Worm (Caenorhabditis elegans) whole organism, L3 larva: ENCODE measurements around the gene ergo-1.

Source experiments
- R02D3.7 ChIP-seq: fragments of 150-350 bp; optimal IDR thresholded peaks from 2 replicates; lab custom pipeline; 2014; ENCODE audit warnings: missing biosample characterization, missing genetic modification characterization
- ZK546.5 ChIP-seq: sonication (generic microtip); optimal IDR thresholded peaks from 2 replicates; lab custom pipeline; 2017; ENCODE audit warnings: missing biosample characterization, missing genetic modification characterization
- aly-2 ChIP-seq: fragments of 150-350 bp; optimal IDR thresholded peaks from 2 replicates; lab custom pipeline; 2014; ENCODE audit warnings: missing biosample characterization, missing genetic modification characterization
- ama-1 ChIP-seq: fragments of 150-350 bp; optimal IDR thresholded peaks from 2 replicates; lab custom pipeline; 2018
- ceh-28 ChIP-seq: fragments of 150-350 bp; optimal IDR thresholded peaks from 2 replicates; lab custom pipeline; 2014; ENCODE audit warnings: missing biosample characterization, missing genetic modification reagents, missing genetic modification characterization
- ceh-82 ChIP-seq: fragments of 150-350 bp; optimal IDR thresholded peaks from 2 replicates; lab custom pipeline; 2014; ENCODE audit warnings: missing biosample characterization, missing genetic modification characterization
- ceh-9 ChIP-seq: sonication (generic microtip); optimal IDR thresholded peaks from 2 replicates; lab custom pipeline; 2018; ENCODE audit warnings: missing biosample characterization, missing genetic modification characterization
- daf-12 ChIP-seq: fragments of 150-350 bp; optimal IDR thresholded peaks from 2 replicates; lab custom pipeline; 2014; ENCODE audit warnings: missing biosample characterization, missing genetic modification reagents, missing genetic modification characterization
- egl-27 ChIP-seq: sonication (generic microtip); optimal IDR thresholded peaks from 4 replicates; lab custom pipeline; 2017; ENCODE audit warnings: missing biosample characterization, missing genetic modification reagents, missing genetic modification characterization
- egl-5 ChIP-seq: fragments of 150-350 bp; optimal IDR thresholded peaks from 2 replicates; lab custom pipeline; 2017; ENCODE audit warnings: missing biosample characterization, missing genetic modification reagents, missing genetic modification characterization, inconsistent platforms
- elt-1 ChIP-seq: fragments of 150-350 bp; optimal IDR thresholded peaks from 2 replicates; lab custom pipeline; 2014; ENCODE audit warnings: missing biosample characterization, missing genetic modification characterization
- elt-2 ChIP-seq: sonication (generic microtip); optimal IDR thresholded peaks from 2 replicates; lab custom pipeline; 2016; ENCODE audit warnings: missing genetic modification reagents, mild to moderate bottlenecking, missing genetic modification characterization, missing compliant biosample characterization
- elt-3 ChIP-seq, 3 experiments: fragments of 150-350 bp in 1 of 3; sonication (generic microtip) in 2 of 3; optimal IDR thresholded peaks; 2 replicates in 2 of 3; 4 replicates in 1 of 3; lab custom pipeline; 2014 to 2017; ENCODE audit warnings: missing biosample characterization in 3 of 3, missing genetic modification characterization in 3 of 3
- eor-1 ChIP-seq, 2 experiments: fragments of 150-350 bp; optimal IDR thresholded peaks; 2 replicates each; lab custom pipeline; 2014 to 2018; ENCODE audit warnings: missing biosample characterization in 2 of 2, missing genetic modification characterization in 2 of 2
- fkh-10 ChIP-seq: sonication (generic microtip); optimal IDR thresholded peaks from 2 replicates; lab custom pipeline; 2017; ENCODE audit warnings: missing biosample characterization, missing genetic modification reagents, missing genetic modification characterization
- lin-15B ChIP-seq: fragments of 150-350 bp; optimal IDR thresholded peaks from 2 replicates; lab custom pipeline; 2014; ENCODE audit warnings: missing biosample characterization, missing genetic modification characterization
- lin-39 ChIP-seq: fragments of 150-350 bp; optimal IDR thresholded peaks from 2 replicates; lab custom pipeline; 2018; ENCODE audit warnings: missing biosample characterization, missing genetic modification reagents, missing genetic modification characterization
- lsy-12 ChIP-seq: sonication (generic microtip); optimal IDR thresholded peaks from 2 replicates; lab custom pipeline; 2016; ENCODE audit warnings: mild to moderate bottlenecking, missing genetic modification characterization, missing compliant biosample characterization
- mdl-1 ChIP-seq: fragments of 150-350 bp; optimal IDR thresholded peaks from 2 replicates; lab custom pipeline; 2014; ENCODE audit warnings: missing biosample characterization, missing genetic modification characterization
- mml-1 ChIP-seq: fragments of 150-350 bp; sonication (generic microtip); optimal IDR thresholded peaks from 3 replicates; lab custom pipeline; 2014; ENCODE audit warnings: missing biosample characterization, missing genetic modification characterization
- nfya-1 ChIP-seq: sonication (generic microtip); optimal IDR thresholded peaks from 2 replicates; lab custom pipeline; 2017; ENCODE audit warnings: missing genetic modification characterization, mild to moderate bottlenecking, missing compliant biosample characterization, antibody characterized with exemption, moderate library complexity; ENCODE audit not compliant: insufficient read depth
- nhr-11 ChIP-seq: fragments of 150-350 bp; optimal IDR thresholded peaks from 2 replicates; lab custom pipeline; 2014; ENCODE audit warnings: missing biosample characterization, missing genetic modification characterization
- nhr-23 ChIP-seq: fragments of 150-350 bp; optimal IDR thresholded peaks from 2 replicates; lab custom pipeline; 2014; ENCODE audit warnings: missing biosample characterization, missing genetic modification reagents, missing genetic modification characterization
- nhr-25 ChIP-seq: sonication (generic microtip); optimal IDR thresholded peaks from 2 replicates; lab custom pipeline; 2017; ENCODE audit warnings: missing biosample characterization, missing genetic modification characterization
- nhr-28 ChIP-seq: fragments of 150-350 bp; optimal IDR thresholded peaks from 2 replicates; lab custom pipeline; 2014; ENCODE audit warnings: missing biosample characterization, missing genetic modification characterization
- nhr-77 ChIP-seq: fragments of 150-350 bp; optimal IDR thresholded peaks from 2 replicates; lab custom pipeline; 2014; ENCODE audit warnings: missing biosample characterization, missing genetic modification characterization
- pha-4 ChIP-seq: fragments of 150-350 bp; optimal IDR thresholded peaks from 2 replicates; lab custom pipeline; 2014; ENCODE audit warnings: missing biosample characterization, missing genetic modification reagents, missing genetic modification characterization
- pqm-1 ChIP-seq: fragments of 150-350 bp; optimal IDR thresholded peaks from 2 replicates; lab custom pipeline; 2017; ENCODE audit warnings: missing biosample characterization, missing genetic modification characterization, inconsistent platforms
- sea-2 ChIP-seq: fragments of 150-350 bp; sonication (generic microtip); optimal IDR thresholded peaks from 4 replicates; lab custom pipeline; 2014; ENCODE audit warnings: missing biosample characterization, missing genetic modification reagents, missing genetic modification characterization
- skn-1 ChIP-seq: fragments of 150-350 bp; optimal IDR thresholded peaks from 2 replicates; lab custom pipeline; 2014; ENCODE audit warnings: missing biosample characterization, missing genetic modification characterization
- tbx-2 ChIP-seq: sonication (generic microtip); optimal IDR thresholded peaks from 2 replicates; lab custom pipeline; 2016; ENCODE audit warnings: mild to moderate bottlenecking, missing genetic modification characterization, missing compliant biosample characterization
- unc-62 ChIP-seq: fragments of 150-350 bp; sonication (generic microtip); optimal IDR thresholded peaks from 4 replicates; lab custom pipeline; 2014; ENCODE audit warnings: missing biosample characterization, missing genetic modification reagents, missing genetic modification characterization
- ztf-11 ChIP-seq: fragments of 150-350 bp; optimal IDR thresholded peaks from 2 replicates; lab custom pipeline; 2014; ENCODE audit warnings: missing biosample characterization, missing genetic modification characterization
- ztf-4 ChIP-seq: fragments of 150-350 bp; optimal IDR thresholded peaks from 2 replicates; lab custom pipeline; 2014; ENCODE audit warnings: missing biosample characterization, missing genetic modification characterization

ergo-1 gene

DNA sequence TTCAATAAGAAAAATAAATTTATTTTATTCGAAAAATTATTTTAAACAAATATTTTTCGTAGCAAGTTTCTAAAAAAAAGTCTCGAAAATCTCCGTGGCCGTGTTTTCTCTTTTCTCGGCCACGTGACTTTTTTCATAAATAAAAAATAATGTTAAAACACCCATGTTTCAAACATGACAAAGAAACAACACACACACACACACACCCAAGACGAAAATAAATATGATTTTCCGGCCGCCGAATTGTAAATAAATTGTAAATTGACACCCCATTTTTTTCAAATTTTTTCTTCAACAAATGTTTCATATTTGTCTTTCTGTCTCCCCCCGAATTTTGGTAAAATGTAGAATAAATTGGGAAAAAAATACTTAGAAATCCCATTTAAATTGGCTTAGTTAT, 30.8 kb upstream of the ergo-1 start:
- TF ChIP-seq fkh-10 (GFP tag; lab: Kevin White, UChicago), result no peak
- TF ChIP-seq pha-4 (tag; lab: Kevin White, UChicago), result peak; percentile 88
- no peak for TF ChIP-seq lin-39
- TF ChIP-seq, all 47 proteins: peak for 1

DNA sequence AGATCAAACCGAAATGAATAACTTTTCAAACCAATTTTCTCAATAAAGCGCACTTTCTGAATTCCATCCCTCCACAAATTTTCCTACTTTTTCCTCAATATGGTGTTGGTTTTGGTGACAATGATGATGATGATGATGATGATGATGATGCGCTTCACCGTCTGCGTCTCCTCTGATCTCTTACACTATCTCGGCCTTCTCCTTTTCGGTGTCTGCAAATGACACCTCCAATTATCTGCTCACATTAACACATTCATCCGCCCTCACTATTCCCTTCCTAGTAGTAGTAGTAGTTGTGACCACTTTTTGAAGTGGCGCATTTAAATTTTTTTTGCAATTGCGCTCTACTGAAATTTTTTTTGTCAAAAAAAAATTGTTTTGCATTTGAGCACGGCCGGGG, 30.0 kb upstream of the ergo-1 start:
- TF ChIP-seq fkh-10 (GFP tag; lab: Kevin White, UChicago), result no peak
- TF ChIP-seq nhr-11 (tag; lab: Kevin White, UChicago), result no peak
- TF ChIP-seq nhr-23 (tag; lab: Kevin White, UChicago), result no peak
- no peak for TF ChIP-seq R02D3.7 (tag; lab: Kevin White, UChicago)
- TF ChIP-seq lin-39, result no peak
- no peak for TF ChIP-seq lin-15B (tag; lab: Kevin White, UChicago)
- TF ChIP-seq ama-1 (lab: Kevin White, UChicago), result no peak
- no peak for TF ChIP-seq ceh-82 (tag; lab: Kevin White, UChicago)
- TF ChIP-seq daf-12 (tag; lab: Kevin White, UChicago), result no peak
- TF ChIP-seq skn-1 (tag; lab: Kevin White, UChicago), result no peak
- TF ChIP-seq tbx-2, result no peak
- TF ChIP-seq ZK546.5 (tag; lab: Kevin White, UChicago), result no peak
- TF ChIP-seq eor-1 (tag; optimal IDR thresholded peaks at IDR 0.05; lab: Kevin White, UChicago), result no peak
- no peak for TF ChIP-seq pha-4 (tag; lab: Kevin White, UChicago)
- TF ChIP-seq, all 47 proteins: peak for 0

DNA sequence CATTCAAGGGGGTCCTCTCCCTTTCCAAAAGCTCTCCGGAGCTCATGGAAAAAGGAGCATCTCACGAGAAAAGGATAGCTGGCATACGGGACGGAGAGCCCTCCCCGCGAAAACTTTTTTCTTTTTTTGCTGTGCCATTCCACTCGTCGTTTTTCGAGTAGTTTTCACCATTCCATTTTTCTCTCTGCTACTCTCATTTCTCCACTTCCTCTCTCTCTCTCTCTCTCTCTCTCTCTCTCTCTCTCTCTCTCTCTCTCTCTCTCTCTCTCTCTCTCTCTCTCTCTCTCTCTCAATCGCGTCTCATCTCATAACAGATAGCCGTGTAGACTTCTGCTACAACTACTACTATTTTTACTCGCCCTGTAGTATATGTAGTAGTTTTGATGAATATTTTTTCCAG, 28.9 kb upstream of the ergo-1 start:
- TF ChIP-seq ceh-82 (tag; lab: Kevin White, UChicago) (no peak), ceh-9 (tag; lab: Kevin White, UChicago) (no peak), daf-12 (tag; lab: Kevin White, UChicago) (no peak), mml-1 (no peak), egl-27 (tag; lab: Kevin White, UChicago) (no peak), sea-2 (GFP tag; lab: Kevin White, UChicago) (no peak), nfya-1 (peak; percentile 83), lin-15B (tag; lab: Kevin White, UChicago) (peak; percentile 4), egl-5 (tag; lab: Kevin White, UChicago) (no peak), fkh-10 (GFP tag; lab: Kevin White, UChicago) (peak; percentile 21), nhr-23 (tag; lab: Kevin White, UChicago) (no peak), R02D3.7 (tag; lab: Kevin White, UChicago) (no peak), elt-2 (tag; lab: Kevin White, UChicago) (no peak), aly-2 (tag; lab: Kevin White, UChicago) (no peak), lin-39 (peak; percentile 43), skn-1 (tag; lab: Kevin White, UChicago) (no peak), nhr-77 (no peak), ztf-4 (tag; lab: Kevin White, UChicago) (no peak), nhr-28 (no peak), elt-1 (tag; lab: Kevin White, UChicago) (no peak), pha-4 (tag; lab: Kevin White, UChicago) (peak; percentile 61)

DNA sequence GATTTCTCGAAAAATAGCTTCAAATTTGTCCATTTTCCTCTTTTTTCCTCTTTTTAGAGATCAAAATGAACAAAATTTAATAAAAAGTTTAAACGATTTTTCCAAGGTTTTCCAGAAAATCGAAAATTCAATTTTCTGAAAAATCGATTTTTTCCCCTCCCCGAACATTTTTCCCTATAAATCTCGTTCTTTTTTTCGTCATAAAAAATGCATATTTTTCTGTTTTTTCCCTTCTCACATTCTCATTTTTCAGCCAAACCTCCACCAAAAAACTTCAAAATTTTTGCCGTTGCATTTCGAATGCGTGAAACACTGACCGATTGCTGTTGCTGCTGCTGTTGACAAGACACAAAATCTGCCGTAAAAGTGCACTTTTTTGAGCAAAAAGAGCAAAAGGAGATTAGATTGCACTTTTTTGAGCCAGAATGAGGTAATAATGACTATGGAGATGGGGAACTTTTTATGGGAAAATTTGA, 26.3 kb upstream of the ergo-1 start, which contains the start of the genes Y50D4C.12 and unc-34:
Y50D4C.12 (plus strand) TSS at position 301 of the 476 bp plus-strand sequence.
unc-34 (plus strand) TSS at position 426 of the 476 bp plus-strand sequence.
- no peak for TF ChIP-seq mdl-1 (tag; lab: Kevin White, UChicago)
- TF ChIP-seq sea-2 (GFP tag; lab: Kevin White, UChicago), result no peak

DNA sequence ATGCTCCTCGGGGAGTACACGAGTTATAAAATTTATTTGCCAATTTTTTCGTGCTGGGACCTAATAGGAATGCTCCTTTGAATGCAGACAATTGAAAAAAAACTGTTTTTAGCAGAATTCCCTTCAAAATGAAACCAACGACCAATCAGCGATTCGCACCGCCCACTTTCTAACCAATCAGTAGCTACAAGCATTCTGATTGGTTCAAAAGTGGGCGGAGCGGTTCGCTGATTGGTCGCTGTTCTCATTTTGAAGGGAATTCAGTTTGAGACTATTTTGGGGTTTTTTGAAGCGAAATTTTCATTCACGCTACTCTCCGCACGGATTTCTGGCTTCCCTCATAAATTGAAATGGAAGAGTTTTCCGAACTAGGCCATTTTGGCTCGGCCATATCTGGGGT, 25.5 kb upstream of the ergo-1 start:
- TF ChIP-seq nfya-1 (peak; percentile 70), ceh-28 (tag; lab: Kevin White, UChicago) (no peak), mml-1 (no peak)
- TF ChIP-seq, all 47 proteins: peak for 1

DNA sequence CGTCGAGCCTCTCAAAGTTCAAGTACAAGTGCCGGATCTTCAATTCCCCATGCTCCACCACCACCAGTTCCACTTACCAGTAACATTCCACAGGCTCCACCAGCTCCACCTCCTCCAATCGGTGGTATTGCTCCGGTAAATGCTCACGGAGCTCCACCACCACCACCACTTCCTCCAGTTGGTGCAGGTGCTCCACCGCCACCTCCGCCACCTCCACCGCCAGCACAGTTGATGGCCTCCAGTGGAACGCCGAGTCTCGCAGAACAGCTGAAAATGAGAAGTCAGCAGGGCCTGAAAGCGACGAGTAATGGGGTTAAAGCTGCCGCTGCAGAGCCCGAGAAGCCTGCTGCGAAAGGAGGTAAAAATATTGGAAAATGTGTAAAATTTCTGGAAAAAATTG, 18.3 kb upstream of the ergo-1 start:
- TF ChIP-seq ceh-82 (tag; lab: Kevin White, UChicago) (no peak), ztf-11 (no peak), nhr-23 (tag; lab: Kevin White, UChicago) (no peak), nhr-77 (no peak), lin-15B (tag; lab: Kevin White, UChicago) (no peak), nhr-25 (tag; lab: Kevin White, UChicago) (no peak), fkh-10 (GFP tag; lab: Kevin White, UChicago) (no peak), elt-3 (tag; optimal IDR thresholded peaks at IDR 0.05; lab: Kevin White, UChicago) (no peak), unc-62 (GFP tag; lab: Kevin White, UChicago) (no peak), mdl-1 (tag; lab: Kevin White, UChicago) (no peak), lsy-12 (no peak), sea-2 (GFP tag; lab: Kevin White, UChicago) (no peak), egl-5 (tag; lab: Kevin White, UChicago) (no peak), R02D3.7 (tag; lab: Kevin White, UChicago) (no peak), pqm-1 (no peak)
